Fruit fly (Drosophila melanogaster) whole organism, wandering third instar larva: ENCODE data around the gene LManIV.

Experiments
- CG32264 ChIP-seq: fragments of 200-800 bp; sonication (Bioruptor generic); optimal IDR thresholded peaks from 2 replicates; lab custom pipeline; 2016; ENCODE audit warnings: missing biosample characterization, missing genetic modification characterization
- GATAd ChIP-seq: sonication (Bioruptor generic); optimal IDR thresholded peaks from 2 replicates; lab custom pipeline; 2016; ENCODE audit warnings: missing biosample characterization, missing genetic modification characterization
- HLH106 ChIP-seq: fragments of 200-800 bp; optimal IDR thresholded peaks from 3 replicates; lab custom pipeline; 2019; ENCODE audit warnings: missing biosample characterization, mild to moderate bottlenecking, missing genetic modification characterization, moderate library complexity
- OdsH ChIP-seq: fragments of 200-800 bp; sonication (Bioruptor generic); optimal IDR thresholded peaks from 2 replicates; lab custom pipeline; 2016; ENCODE audit warnings: missing biosample characterization, mild to moderate bottlenecking, missing genetic modification characterization
- dl ChIP-seq, 2 experiments: fragments of 175-275, 200-275 bp in 1 of 2; fragments of 200-275 bp in 1 of 2; sonication (Bioruptor generic); optimal IDR thresholded peaks; lab custom pipeline; 2018; ENCODE audit warnings: mild to moderate bottlenecking in 2 of 2, missing biosample characterization in 2 of 2, missing genetic modification characterization in 2 of 2, moderate library complexity in 2 of 2; ENCODE audit not compliant: partially characterized antibody in 2 of 2, insufficient read depth in 1 of 2
- pan ChIP-seq: fragments of >200 bp; optimal IDR thresholded peaks from 2 replicates; lab custom pipeline; 2017

DNA sequence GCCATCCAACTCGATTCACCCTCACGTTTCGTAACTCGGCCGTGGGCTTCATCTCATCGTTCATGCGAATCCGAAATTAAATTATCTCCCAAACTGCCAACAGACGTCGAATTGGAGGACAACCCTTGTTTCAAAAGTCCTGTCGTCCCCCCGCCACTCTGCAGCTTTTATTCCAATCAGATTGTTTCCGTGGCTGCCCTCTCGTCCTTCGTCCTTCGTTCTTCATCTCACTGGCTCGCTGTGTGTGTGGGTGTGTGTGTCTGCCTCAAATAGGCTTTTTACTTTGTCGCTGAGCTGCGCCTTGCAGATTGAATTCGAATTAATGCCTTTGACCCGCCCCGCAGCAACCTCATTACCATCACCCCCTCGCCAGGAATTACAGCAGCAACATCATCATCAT, 22.0 kb upstream of the LManIV start:
- TF ChIP-seq dl (GFP tag; optimal IDR thresholded peaks at IDR 0.05; lab: Kevin White, UChicago; ENCODE audit: insufficient read depth in 1 of 2, partially characterized antibody in 2 of 2) (no peak), OdsH (GFP tag; lab: Kevin White, UChicago) (no peak), CG32264 (GFP tag; lab: Kevin White, UChicago) (no peak), HLH106 (tag; lab: Kevin White, UChicago) (no peak), pan (lab: Kevin White, UChicago) (no peak), GATAd (GFP tag; lab: Kevin White, UChicago) (no peak)
